Worm (Caenorhabditis elegans): Measurements from ENCODE around the gene sre-2.

sre-2 gene

DNA sequence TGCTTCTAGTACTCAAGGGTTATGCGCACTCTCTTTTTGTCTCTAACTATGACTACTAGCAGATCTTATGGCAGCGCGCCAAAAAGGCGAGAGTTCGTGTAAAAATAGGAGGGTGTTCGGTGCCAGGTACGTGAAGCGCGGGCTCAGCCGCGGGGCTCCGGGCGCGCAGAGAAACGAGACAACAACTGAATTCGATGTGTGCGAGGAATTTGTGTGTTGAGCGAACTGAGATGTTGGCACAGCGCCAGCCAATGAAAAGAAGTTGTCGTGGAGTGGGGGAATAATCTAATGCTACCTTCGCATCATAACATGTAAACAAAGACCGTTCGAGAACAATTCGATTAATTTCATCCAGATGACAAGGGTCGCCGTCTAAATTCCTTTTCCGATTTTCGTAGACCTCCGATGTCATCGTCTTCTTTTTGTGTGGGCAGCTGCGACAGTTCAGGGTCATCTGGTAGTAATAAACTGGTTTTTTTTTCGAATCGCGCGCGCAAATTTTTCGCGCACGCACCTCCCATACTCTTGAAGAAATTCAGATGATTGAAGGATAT is 29.5 kb upstream of the sre-2 start:
- peak; percentile 68 for TF ChIP-seq nhr-77 (tag; optimal IDR thresholded peaks at IDR 0.05)
- no peak for TF ChIP-seq sptf-1 (tag; optimal IDR thresholded peaks at IDR 0.05)
- TF ChIP-seq isw-1 (GFP tag; IDR thresholded peaks at IDR 0.05): no peak
- TF ChIP-seq hlh-17 (GFP tag; optimal IDR thresholded peaks at IDR 0.05; ENCODE audit: borderline replicate concordance): no peak
- TF ChIP-seq C34B4.2 (tag; optimal IDR thresholded peaks at IDR 0.05): no peak
- peak; percentile 97 for TF ChIP-seq nhr-85 (tag)
- TF ChIP-seq aly-2 (tag; optimal IDR thresholded peaks at IDR 0.05): no peak
- no peak for TF ChIP-seq pag-3 (tag; optimal IDR thresholded peaks at IDR 0.05; ENCODE audit: borderline replicate concordance, insufficient read depth)
- TF ChIP-seq sox-4 (tag; optimal IDR thresholded peaks at IDR 0.05): no peak
- peak; percentile 26 for TF ChIP-seq tbx-2 (tag; optimal IDR thresholded peaks at IDR 0.05)
- no peak for TF ChIP-seq mab-9 (GFP tag; IDR thresholded peaks at IDR 0.05)
- TF ChIP-seq lin-35 (GFP tag; optimal IDR thresholded peaks at IDR 0.05): peak; percentile 5 to 67
- TF ChIP-seq zip-4 (GFP tag; optimal IDR thresholded peaks at IDR 0.05): no peak
- TF ChIP-seq ztf-4 (tag; optimal IDR thresholded peaks at IDR 0.05): peak; percentile 48
- peak; percentile 24 for TF ChIP-seq nhr-47 (tag; optimal IDR thresholded peaks at IDR 0.05)
- no peak for TF ChIP-seq nhr-237 (tag; optimal IDR thresholded peaks at IDR 0.05)
- TF ChIP-seq lin-39 (tag; optimal IDR thresholded peaks at IDR 0.05): no peak
- no peak for TF ChIP-seq lir-3 (tag; optimal IDR thresholded peaks at IDR 0.05; ENCODE audit: poor library complexity)
- peak; percentile 71 for TF ChIP-seq nhr-71 (tag; optimal IDR thresholded peaks at IDR 0.05)
- no peak for TF ChIP-seq irx-1 (tag; optimal IDR thresholded peaks at IDR 0.05)
- TF ChIP-seq unc-98 (GFP tag; IDR thresholded peaks at IDR 0.05): no peak
- TF ChIP-seq nhr-28 (tag; optimal IDR thresholded peaks at IDR 0.05): no peak
- TF ChIP-seq nhr-12 (tag; optimal IDR thresholded peaks at IDR 0.05): no peak
- TF ChIP-seq fkh-8 (tag; optimal IDR thresholded peaks at IDR 0.05): peak; percentile 79
- no peak for TF ChIP-seq pax-3 (tag; optimal IDR thresholded peaks at IDR 0.05)
- peak; percentile 63 for TF ChIP-seq lin-13 (GFP tag; optimal IDR thresholded peaks at IDR 0.05)
- peak; percentile 17 for TF ChIP-seq F16B12.6 (tag; optimal IDR thresholded peaks at IDR 0.05)
- peak; percentile 2 for TF ChIP-seq skn-1 (tag; optimal IDR thresholded peaks at IDR 0.05)
- no peak for TF ChIP-seq pqm-1 (tag; optimal IDR thresholded peaks at IDR 0.05)
- peak; percentile 69 for TF ChIP-seq nhr-20 (tag; optimal IDR thresholded peaks at IDR 0.05)
- TF ChIP-seq hpl-2 (GFP tag; optimal IDR thresholded peaks at IDR 0.05): no peak
- TF ChIP-seq jun-1 (tag; optimal IDR thresholded peaks at IDR 0.05): peak; percentile 66
- TF ChIP-seq fkh-10 (GFP tag; optimal IDR thresholded peaks at IDR 0.05): no peak
- TF ChIP-seq elt-2 (tag; optimal IDR thresholded peaks at IDR 0.05): no peak
- peak; percentile 42 for TF ChIP-seq swsn-7 (tag; optimal IDR thresholded peaks at IDR 0.05)
- TF ChIP-seq C16A3.4 (tag; optimal IDR thresholded peaks at IDR 0.05): no peak
- no peak for TF ChIP-seq unc-86 (tag; optimal IDR thresholded peaks at IDR 0.05)
- peak; percentile 19 to 20 for TF ChIP-seq efl-1 (optimal IDR thresholded peaks at IDR 0.05)
- peak in 1 of 2 experiments; percentile 61 for TF ChIP-seq efl-1 (GFP tag; optimal IDR thresholded peaks at IDR 0.05 in 1 of 2)
- TF ChIP-seq lin-14 (GFP tag; optimal IDR thresholded peaks at IDR 0.05): peak; percentile 87
- no peak for TF ChIP-seq zag-1 (tag; optimal IDR thresholded peaks at IDR 0.05)
- peak; percentile 96 for TF ChIP-seq grh-1 (GFP tag; IDR thresholded peaks at IDR 0.05)
- no peak for TF ChIP-seq C04F5.9 (tag; optimal IDR thresholded peaks at IDR 0.05)
- peak; percentile 41 for TF ChIP-seq nhr-90 (tag; optimal IDR thresholded peaks at IDR 0.05; ENCODE audit: poor library complexity)
- TF ChIP-seq mdl-1 (tag; optimal IDR thresholded peaks at IDR 0.05): peak in 1 of 2 experiments; percentile 15
- TF ChIP-seq Y116A8C.19 (tag; optimal IDR thresholded peaks at IDR 0.05; ENCODE audit: borderline replicate concordance): no peak
- TF ChIP-seq tlp-1 (tag; optimal IDR thresholded peaks at IDR 0.05): no peak
- TF ChIP-seq ceh-88 (GFP tag; IDR thresholded peaks at IDR 0.05): no peak
- no peak for TF ChIP-seq unc-30 (tag; optimal IDR thresholded peaks at IDR 0.05)
- TF ChIP-seq fkh-4 (tag; optimal IDR thresholded peaks at IDR 0.05; ENCODE audit: borderline replicate concordance): no peak
- no peak for TF ChIP-seq fos-1 (tag; optimal IDR thresholded peaks at IDR 0.05)
- TF ChIP-seq ceh-63 (GFP tag; optimal IDR thresholded peaks at IDR 0.05): no peak
- TF ChIP-seq lsy-2 (tag; optimal IDR thresholded peaks at IDR 0.05): peak; percentile 23 to 59
